Fruit fly (Drosophila melanogaster): ENCODE measurements around the gene ftz-f1.
A peak's percentile ranks its signal among the peaks of the same experiment; 100 is the strongest.

dm6 chr3L:18801194-18801695, at the start of gene ftz-f1:
- TF ChIP-seq CG10348 (GFP tag; IDR thresholded peaks at IDR 0.05): no peak
- no peak for TF ChIP-seq CG8159 (tag; optimal IDR thresholded peaks at IDR 0.05)
- peak; percentile 69 for TF ChIP-seq EcR (GFP tag; optimal IDR thresholded peaks at IDR 0.05)
- TF ChIP-seq rn (GFP tag; IDR thresholded peaks at IDR 0.05): peak; percentile 6; the same call in 1 of the 2 replicates
- TF ChIP-seq CG8301 (tag; optimal IDR thresholded peaks at IDR 0.05): no peak
- no peak for TF ChIP-seq CG9948 (tag; optimal IDR thresholded peaks at IDR 0.05)
- TF ChIP-seq Ets98B (GFP tag; IDR thresholded peaks at IDR 0.05): peak; percentile 49; the same call in 1 of the 2 replicates
- peak; percentile 19 for TF ChIP-seq gl (tag; optimal IDR thresholded peaks at IDR 0.05)
- TF ChIP-seq CG32121 (GFP tag; IDR thresholded peaks at IDR 0.05): peak; percentile 63
- peak; percentile 74 for TF ChIP-seq fd96Ca (GFP tag; IDR thresholded peaks at IDR 0.05)
- TF ChIP-seq D1 (tag; optimal IDR thresholded peaks at IDR 0.05): peak; percentile 12
- TF ChIP-seq Pif1B (GFP tag; optimal IDR thresholded peaks at IDR 0.05): no peak
- no peak for TF ChIP-seq CG15710 (tag; optimal IDR thresholded peaks at IDR 0.05)
- TF ChIP-seq CG13204 (GFP tag; optimal IDR thresholded peaks at IDR 0.05): no peak
